Worm (Caenorhabditis elegans): ENCODE data around the gene unc-34.

- TF ChIP-seq tbx-2 (tag; optimal IDR thresholded peaks at IDR 0.05) (peak; percentile 91), isw-1 (GFP tag; IDR thresholded peaks at IDR 0.05) (peak; percentile 84), nhr-77 (tag; optimal IDR thresholded peaks at IDR 0.05) (peak; percentile 5), nhr-11 (tag; optimal IDR thresholded peaks at IDR 0.05) (no peak)
Observed at ce11 chrV:1003826-1004225, 21.3 kb downstream of the unc-34 start.

Measured in whole organism, L1 larva.